Worm (Caenorhabditis elegans) whole organism, mixed stage, embryonic: ENCODE measurements around the gene F37C12.10.

ENCODE experiments used
- bed-3 ChIP-seq: fragments of 200-800 bp; sonication (Bioruptor generic); optimal IDR thresholded peaks from 3 replicates; lab custom pipeline; 2018; ENCODE audit warnings: mild to moderate bottlenecking, missing genetic modification characterization, moderate library complexity, missing compliant biosample characterization
- ceh-43 ChIP-seq: fragments of 200-800 bp; sonication (Bioruptor generic); optimal IDR thresholded peaks from 2 replicates; lab custom pipeline; 2018; ENCODE audit warnings: mild to moderate bottlenecking, missing genetic modification characterization, moderate library complexity, missing compliant biosample characterization
- ces-1 ChIP-seq: fragments of 150-350 bp; optimal IDR thresholded peaks from 2 replicates; lab custom pipeline; 2014; ENCODE audit warnings: missing biosample characterization, missing genetic modification reagents, missing genetic modification characterization
- cnd-1 ChIP-seq: fragments of 200-800 bp; sonication (Bioruptor generic); optimal IDR thresholded peaks from 2 replicates; lab custom pipeline; 2018; ENCODE audit warnings: mild to moderate bottlenecking, missing genetic modification characterization, missing compliant biosample characterization
- hlh-1 ChIP-seq: fragments of 150-350 bp; optimal IDR thresholded peaks from 2 replicates; lab custom pipeline; 2014; ENCODE audit warnings: missing biosample characterization, missing genetic modification reagents, missing genetic modification characterization
- lin-13 ChIP-seq: fragments of 150-350 bp; optimal IDR thresholded peaks from 2 replicates; lab custom pipeline; 2014; ENCODE audit warnings: missing biosample characterization, missing genetic modification characterization
- mab-5 ChIP-seq: fragments of 150-350 bp; optimal IDR thresholded peaks from 2 replicates; lab custom pipeline; 2014; ENCODE audit warnings: missing biosample characterization, missing genetic modification characterization
- nhr-12 ChIP-seq: fragments of 150-350 bp; optimal IDR thresholded peaks from 2 replicates; lab custom pipeline; 2014; ENCODE audit warnings: missing biosample characterization, missing genetic modification characterization
- nhr-2 ChIP-seq: fragments of 150-350 bp; optimal IDR thresholded peaks from 2 replicates; lab custom pipeline; 2014; ENCODE audit warnings: missing biosample characterization, missing genetic modification characterization
- nhr-237 ChIP-seq: fragments of 150-350 bp; optimal IDR thresholded peaks from 2 replicates; lab custom pipeline; 2014; ENCODE audit warnings: missing biosample characterization, missing genetic modification characterization
- nhr-28 ChIP-seq: fragments of 150-350 bp; optimal IDR thresholded peaks from 2 replicates; lab custom pipeline; 2014; ENCODE audit warnings: missing biosample characterization, missing genetic modification characterization
- nhr-76 ChIP-seq: sonication (generic microtip); optimal IDR thresholded peaks from 2 replicates; lab custom pipeline; 2017; ENCODE audit warnings: missing biosample characterization, missing genetic modification characterization
- pha-4 ChIP-seq: fragments of 150-350 bp; optimal IDR thresholded peaks from 2 replicates; lab custom pipeline; 2018; ENCODE audit warnings: missing biosample characterization, missing genetic modification reagents, missing genetic modification characterization
- ztf-11 ChIP-seq: fragments of 150-350 bp; optimal IDR thresholded peaks from 2 replicates; lab custom pipeline; 2014; ENCODE audit warnings: missing biosample characterization, missing genetic modification characterization

ce11 chrIII:7150162-7150561 is 38.0 kb downstream of the F37C12.10 start:
- TF ChIP-seq cnd-1 (no peak), nhr-76 (tag; lab: Kevin White, UChicago) (no peak), hlh-1 (tag; lab: Kevin White, UChicago) (no peak), mab-5 (tag; lab: Kevin White, UChicago) (no peak), nhr-237 (no peak), ceh-43 (GFP tag; lab: Kevin White, UChicago) (no peak), ces-1 (GFP tag; lab: Kevin White, UChicago) (no peak), nhr-12 (no peak), lin-13 (tag; lab: Kevin White, UChicago) (no peak), pha-4 (tag; lab: Kevin White, UChicago) (no peak), nhr-28 (tag; lab: Kevin White, UChicago) (no peak), bed-3 (no peak), ztf-11 (no peak), nhr-2 (tag; lab: Kevin White, UChicago) (no peak)
